Fruit fly (Drosophila melanogaster) whole organism, embryonic: Measurements from ENCODE around the gene Grasp65.

ENCODE experiments used
- Antp ChIP-seq: fragments of 200-800 bp; sonication (Bioruptor generic); optimal IDR thresholded peaks from 3 replicates; lab custom pipeline; 2016; ENCODE audit warnings: missing biosample characterization, missing genetic modification characterization
- Bteb2 ChIP-seq: fragments of 200-800 bp; sonication (Bioruptor generic); optimal IDR thresholded peaks from 2 replicates; lab custom pipeline; 2016; ENCODE audit warnings: missing biosample characterization, missing genetic modification characterization
- CG10274 ChIP-seq: fragments of 200-800 bp; sonication (Bioruptor generic); optimal IDR thresholded peaks from 3 replicates; lab custom pipeline; 2017; ENCODE audit warnings: missing biosample characterization, mild to moderate bottlenecking, missing genetic modification characterization
- CG10462 ChIP-seq: fragments of 200-800 bp; sonication (Bioruptor generic); optimal IDR thresholded peaks from 2 replicates; lab custom pipeline; 2016; ENCODE audit warnings: missing biosample characterization, missing genetic modification characterization
- CG11093 ChIP-seq: fragments of 200-800 bp; sonication (Bioruptor generic); IDR thresholded peaks from 3 replicates; pipeline ENCODE4 v1.3.6; 2022; ENCODE audit warnings: missing biosample characterization, missing genetic modification characterization
- CG11560 ChIP-seq: fragments of 200-800 bp; sonication (Bioruptor generic); IDR thresholded peaks from 3 replicates; pipeline ENCODE4 v1.3.6; 2022; ENCODE audit warnings: missing biosample characterization, missing genetic modification characterization
- CG11723 ChIP-seq: fragments of 200-800 bp; sonication (Bioruptor generic); optimal IDR thresholded peaks from 2 replicates; lab custom pipeline; 2017; ENCODE audit warnings: missing biosample characterization, mild to moderate bottlenecking, missing genetic modification characterization
- CG12071 ChIP-seq: fragments of 200-800 bp; sonication (Bioruptor generic); optimal IDR thresholded peaks from 3 replicates; lab custom pipeline; 2018; ENCODE audit warnings: missing biosample characterization, mild to moderate bottlenecking, missing genetic modification characterization
- CG14667 ChIP-seq: fragments of 200-800 bp; sonication (Bioruptor generic); IDR thresholded peaks from 2 replicates; pipeline ENCODE4 v1.3.6; 2022; ENCODE audit warnings: missing biosample characterization, missing genetic modification characterization
- CG15514 ChIP-seq: fragments of 200-800 bp; sonication (Bioruptor generic); optimal IDR thresholded peaks from 3 replicates; lab custom pipeline; 2017; ENCODE audit warnings: missing biosample characterization, missing genetic modification characterization, mild to moderate bottlenecking, moderate library complexity, missing genetic modification reagents
- CG15601 ChIP-seq: fragments of 200-800 bp; sonication (Bioruptor generic); optimal IDR thresholded peaks from 3 replicates; lab custom pipeline; 2019; ENCODE audit warnings: missing biosample characterization, mild to moderate bottlenecking, missing genetic modification characterization, moderate library complexity
- CG16779 ChIP-seq: fragments of 200-800 bp; sonication (Bioruptor generic); IDR thresholded peaks from 2 replicates; pipeline ENCODE4 v1.3.6; 2022; ENCODE audit warnings: missing biosample characterization, missing genetic modification characterization
- CG16813 ChIP-seq: fragments of 200-800 bp; sonication (Bioruptor generic); IDR thresholded peaks from 3 replicates; pipeline ENCODE4 v1.3.6; 2022; ENCODE audit warnings: missing biosample characterization, missing genetic modification characterization; ENCODE audit not compliant: partially characterized antibody
- CG18619 ChIP-seq: fragments of 200-800 bp; sonication (Bioruptor generic); optimal IDR thresholded peaks from 3 replicates; lab custom pipeline; 2017; ENCODE audit warnings: missing biosample characterization, mild to moderate bottlenecking, missing genetic modification characterization
- CG2120 ChIP-seq: fragments of 200-800 bp; sonication (Bioruptor generic); optimal IDR thresholded peaks from 3 replicates; lab custom pipeline; 2016; ENCODE audit warnings: missing biosample characterization, missing genetic modification characterization
- CG2129 ChIP-seq: fragments of 200-800 bp; sonication (Bioruptor generic); IDR thresholded peaks from 2 replicates; pipeline ENCODE4 v1.3.6; 2022; ENCODE audit warnings: missing biosample characterization, missing genetic modification characterization; ENCODE audit not compliant: partially characterized antibody
- CG32767 ChIP-seq: fragments of 200-800 bp; sonication (Bioruptor generic); IDR thresholded peaks from 2 replicates; pipeline ENCODE4 v1.3.6; 2022; ENCODE audit warnings: missing biosample characterization, missing genetic modification characterization
- CG3281 ChIP-seq: fragments of 200-800 bp; sonication (Bioruptor generic); optimal IDR thresholded peaks from 3 replicates; lab custom pipeline; 2017; ENCODE audit warnings: missing biosample characterization, mild to moderate bottlenecking, missing genetic modification characterization
- CG7556 ChIP-seq: fragments of 200-800 bp; sonication (Bioruptor generic); optimal IDR thresholded peaks from 2 replicates; lab custom pipeline; 2017; ENCODE audit warnings: missing biosample characterization, mild to moderate bottlenecking, missing genetic modification characterization
- CG7987 ChIP-seq: fragments of 200-800 bp; sonication (Bioruptor generic); optimal IDR thresholded peaks from 2 replicates; lab custom pipeline; 2018; ENCODE audit warnings: missing biosample characterization, mild to moderate bottlenecking, missing genetic modification characterization, moderate library complexity
- CG8089 ChIP-seq: fragments of 200-800 bp; sonication (Bioruptor generic); optimal IDR thresholded peaks from 3 replicates; lab custom pipeline; 2016; ENCODE audit warnings: missing biosample characterization, missing genetic modification characterization
- CG9609 ChIP-seq: fragments of 200-800 bp; sonication (Bioruptor generic); optimal IDR thresholded peaks from 3 replicates; lab custom pipeline; 2016; ENCODE audit warnings: missing biosample characterization, missing genetic modification characterization
- D ChIP-seq, 2 experiments: fragments of 200-800 bp in 1 of 2; fragments of >200 bp in 1 of 2; sonication (Bioruptor generic) in 1 of 2; optimal IDR thresholded peaks; 2 replicates in 1 of 2; 3 replicates in 1 of 2; lab custom pipeline; 2017; ENCODE audit warnings: mild to moderate bottlenecking in 1 of 2, missing biosample characterization in 1 of 2, missing genetic modification characterization in 1 of 2, missing genetic modification reagents in 1 of 2
- Dad ChIP-seq: fragments of 200-800 bp; sonication (Bioruptor generic); optimal IDR thresholded peaks from 3 replicates; lab custom pipeline; 2016; ENCODE audit warnings: missing biosample characterization, missing genetic modification characterization
- Dbx ChIP-seq: fragments of 200-800 bp; sonication (Bioruptor generic); IDR thresholded peaks from 3 replicates; pipeline ENCODE4 v1.3.6; 2022; ENCODE audit warnings: missing biosample characterization, missing genetic modification characterization
- Dfd ChIP-seq, 2 experiments: fragments of >200 bp; optimal IDR thresholded peaks; 2 replicates each; lab custom pipeline; 2017; ENCODE audit warnings: missing biosample characterization in 2 of 2, missing genetic modification characterization in 2 of 2
- Fer2 ChIP-seq: fragments of 200-800 bp; sonication (Bioruptor generic); optimal IDR thresholded peaks from 2 replicates; lab custom pipeline; 2018; ENCODE audit warnings: missing biosample characterization, mild to moderate bottlenecking, missing genetic modification characterization, moderate library complexity
- H15 ChIP-seq: fragments of 200-800 bp; sonication (Bioruptor generic); IDR thresholded peaks from 3 replicates; pipeline ENCODE4 v1.3.6; 2022; ENCODE audit warnings: missing biosample characterization, missing genetic modification characterization
- HHEX ChIP-seq: fragments of 200-800 bp; sonication (Bioruptor generic); optimal IDR thresholded peaks from 3 replicates; lab custom pipeline; 2017; ENCODE audit warnings: missing biosample characterization, mild to moderate bottlenecking, missing genetic modification characterization, missing genetic modification reagents
- HLHmδ ChIP-seq: fragments of 200-800 bp; sonication (Bioruptor generic); optimal IDR thresholded peaks from 2 replicates; lab custom pipeline; 2018; ENCODE audit warnings: missing biosample characterization, mild to moderate bottlenecking, missing genetic modification characterization, moderate library complexity
- MBD-R2 ChIP-seq: fragments of 200-800 bp; sonication (Bioruptor generic); IDR thresholded peaks from 2 replicates; pipeline ENCODE4 v1.3.6; 2022; ENCODE audit warnings: missing biosample characterization, missing genetic modification characterization
- Myb ChIP-seq: fragments of 200-800 bp; sonication (Bioruptor generic); optimal IDR thresholded peaks from 2 replicates; lab custom pipeline; 2016; ENCODE audit warnings: missing biosample characterization, missing genetic modification characterization
- NC2α ChIP-seq: fragments of 200-800 bp; sonication (Bioruptor generic); optimal IDR thresholded peaks from 2 replicates; lab custom pipeline; 2016; ENCODE audit warnings: missing biosample characterization, missing genetic modification characterization
- NC2β ChIP-seq: fragments of 200-800 bp; sonication (Bioruptor generic); optimal IDR thresholded peaks from 2 replicates; lab custom pipeline; 2016; ENCODE audit warnings: missing biosample characterization, missing genetic modification characterization
- NFAT ChIP-seq: fragments of 200-800 bp; sonication (Bioruptor generic); IDR thresholded peaks from 2 replicates; pipeline ENCODE4 v1.3.6; 2022; ENCODE audit warnings: missing biosample characterization, missing genetic modification characterization
- Vsx1 ChIP-seq: fragments of 200-800 bp; sonication (Bioruptor generic); optimal IDR thresholded peaks from 2 replicates; lab custom pipeline; 2017; ENCODE audit warnings: missing biosample characterization, mild to moderate bottlenecking, missing genetic modification characterization, missing genetic modification reagents
- br ChIP-seq: fragments of >200 bp; optimal IDR thresholded peaks from 2 replicates; lab custom pipeline; 2017
- gro ChIP-seq: fragments of 200-800 bp; sonication (Bioruptor generic); optimal IDR thresholded peaks from 2 replicates; lab custom pipeline; 2016; ENCODE audit warnings: missing biosample characterization, missing genetic modification characterization
- hth ChIP-seq: fragments of >200 bp; optimal IDR thresholded peaks from 2 replicates; lab custom pipeline; 2017; ENCODE audit warnings: inconsistent platforms
- ind ChIP-seq: fragments of 200-800 bp; sonication (Bioruptor generic); optimal IDR thresholded peaks from 3 replicates; lab custom pipeline; 2016; ENCODE audit warnings: missing biosample characterization, missing genetic modification characterization
- jing ChIP-seq: fragments of 200-800 bp; sonication (Bioruptor generic); optimal IDR thresholded peaks from 2 replicates; lab custom pipeline; 2018; ENCODE audit warnings: missing biosample characterization, mild to moderate bottlenecking, missing genetic modification characterization
- kah ChIP-seq: fragments of 200-800 bp; sonication (Bioruptor generic); optimal IDR thresholded peaks from 2 replicates; lab custom pipeline; 2018; ENCODE audit warnings: missing biosample characterization, mild to moderate bottlenecking, missing genetic modification characterization
- lola ChIP-seq, 3 experiments: fragments of >200 bp in 2 of 3; fragments of 200-800 bp in 1 of 3; sonication (Bioruptor generic) in 1 of 3; optimal IDR thresholded peaks; 2 replicates each; lab custom pipeline; 2017 to 2019; ENCODE audit warnings: missing biosample characterization in 3 of 3, missing genetic modification characterization in 3 of 3, mild to moderate bottlenecking in 1 of 3, moderate library complexity in 1 of 3
- mam ChIP-seq: fragments of 200-800 bp; sonication (Bioruptor generic); optimal IDR thresholded peaks from 3 replicates; lab custom pipeline; 2016; ENCODE audit warnings: missing biosample characterization, missing genetic modification characterization
- odd ChIP-seq: fragments of 200-800 bp; sonication (Bioruptor generic); optimal IDR thresholded peaks from 2 replicates; lab custom pipeline; 2017; ENCODE audit warnings: missing biosample characterization, mild to moderate bottlenecking, missing genetic modification characterization
- pb ChIP-seq: fragments of 200-800 bp; sonication (Bioruptor generic); optimal IDR thresholded peaks from 3 replicates; lab custom pipeline; 2016; ENCODE audit warnings: missing biosample characterization, missing genetic modification characterization
- phol ChIP-seq: fragments of 200-800 bp; sonication (Bioruptor generic); optimal IDR thresholded peaks from 3 replicates; lab custom pipeline; 2018; ENCODE audit warnings: missing biosample characterization, mild to moderate bottlenecking, missing genetic modification characterization, moderate library complexity
- sisA ChIP-seq: fragments of 200-800 bp; sonication (Bioruptor generic); IDR thresholded peaks from 2 replicates; pipeline ENCODE4 v1.3.6; 2022; ENCODE audit warnings: missing biosample characterization, missing genetic modification characterization
- slp2 ChIP-seq: fragments of 200-800 bp; sonication (Bioruptor generic); optimal IDR thresholded peaks from 2 replicates; lab custom pipeline; 2016; ENCODE audit warnings: missing biosample characterization, missing genetic modification characterization

Grasp65 gene

dm6 chr3L:19902560-19903399 is 22.0 kb upstream of the Grasp65 start (continued):
- TF ChIP-seq Vsx1 (GFP tag; lab: Kevin White, UChicago) (peak; percentile 87), CG3281 (GFP tag; lab: Kevin White, UChicago) (peak; percentile 94), Antp (GFP tag; lab: Kevin White, UChicago) (peak; percentile 98), Bteb2 (GFP tag; lab: Kevin White, UChicago) (peak; percentile 96), NC2α (GFP tag; lab: Kevin White, UChicago) (peak; percentile 90), lola (GFP tag; optimal IDR thresholded peaks at IDR 0.05; lab: Kevin White, UChicago) (peak in 1 of 3 experiments; percentile 83), Fer2 (tag; lab: Kevin White, UChicago) (peak; percentile 69), hth (lab: Kevin White, UChicago) (no peak), HLHmδ (GFP tag; lab: Kevin White, UChicago) (no peak), sisA (peak; percentile 90), CG2120 (GFP tag; lab: Kevin White, UChicago) (peak; percentile 98), CG10462 (GFP tag; lab: Kevin White, UChicago) (peak; percentile 84), jing (GFP tag; lab: Kevin White, UChicago) (peak; percentile 91), CG15514 (GFP tag; lab: Kevin White, UChicago) (peak; percentile 90), CG11723 (GFP tag; lab: Kevin White, UChicago) (peak; percentile 89), slp2 (GFP tag; lab: Kevin White, UChicago) (peak; percentile 94), NFAT (GFP tag; lab: Robert Waterston, UW) (peak; percentile 92), CG11093 (GFP tag; lab: Robert Waterston, UW) (peak; percentile 89), CG7556 (GFP tag; lab: Kevin White, UChicago) (peak; percentile 93), mam (GFP tag; lab: Kevin White, UChicago) (peak; percentile 85), CG15601 (tag; lab: Kevin White, UChicago) (peak; percentile 91), MBD-R2 (GFP tag; lab: Robert Waterston, UW) (peak; percentile 96), odd (GFP tag; lab: Kevin White, UChicago) (peak; percentile 90), CG8089 (GFP tag; lab: Kevin White, UChicago) (peak; percentile 94), CG32767 (GFP tag; lab: Robert Waterston, UW) (peak; percentile 93), D (optimal IDR thresholded peaks at IDR 0.05; lab: Kevin White, UChicago) (no peak), D (GFP tag; optimal IDR thresholded peaks at IDR 0.05; lab: Kevin White, UChicago) (peak; percentile 52), CG16779 (GFP tag; lab: Robert Waterston, UW) (peak; percentile 94), Dad (GFP tag; lab: Kevin White, UChicago) (peak; percentile 86), CG12071 (GFP tag; lab: Kevin White, UChicago) (peak; percentile 80), CG7987 (GFP tag; lab: Kevin White, UChicago) (peak; percentile 80), CG9609 (peak; percentile 94), CG10274 (peak; percentile 89), Myb (peak; percentile 88), CG16813 (no peak), kah (GFP tag; lab: Kevin White, UChicago) (peak; percentile 75), pb (peak; percentile 94), ind (GFP tag; lab: Kevin White, UChicago) (peak; percentile 97), br (no peak), NC2β (GFP tag; lab: Kevin White, UChicago) (peak; percentile 49), gro (GFP tag; lab: Kevin White, UChicago) (peak; percentile 86), CG11560 (no peak; the same call in 2 of the 3 replicates), Dfd (GFP tag; optimal IDR thresholded peaks at IDR 0.05; lab: Kevin White, UChicago) (no peak), CG14667 (peak; percentile 92; the same call in 1 of the 2 replicates), Dbx (peak; percentile 91), HHEX (peak; percentile 93), H15 (GFP tag; lab: Robert Waterston, UW) (peak; percentile 80), phol (tag; lab: Kevin White, UChicago) (peak; percentile 90), CG18619 (GFP tag; lab: Kevin White, UChicago) (peak; percentile 95), CG2129 (no peak)
